Worm (Caenorhabditis elegans) whole organism, L4 larva: ENCODE results near the gene W04E12.9.
"Not testable (repeated sequence)": the region's sequence is repeated elsewhere in the genome, so short reads cannot be mapped to it uniquely, and the experiment has no call there.

Experiments
- D1046.2 ChIP-seq: fragments of 200-800 bp; sonication (Bioruptor generic); IDR thresholded peaks from 2 replicates; pipeline ENCODE4 v1.3.6; 2022; ENCODE audit warnings: missing genetic modification characterization, missing compliant biosample characterization
- F10B5.3 ChIP-seq: sonication (generic microtip); optimal IDR thresholded peaks from 2 replicates; lab custom pipeline; 2016; ENCODE audit warnings: mild to moderate bottlenecking, missing genetic modification characterization, missing compliant biosample characterization
- F26F4.8 ChIP-seq: fragments of 200-800 bp; sonication (Bioruptor generic); conservative IDR thresholded peaks from 2 replicates; pipeline ENCODE4 v1.3.6; 2022; ENCODE audit warnings: missing genetic modification characterization, missing compliant biosample characterization
- Y48G9A.11 ChIP-seq: fragments of 200-800 bp; sonication (Bioruptor generic); IDR thresholded peaks from 2 replicates; pipeline ENCODE4 v1.3.6; 2022; ENCODE audit warnings: missing genetic modification reagents, missing genetic modification characterization, missing compliant biosample characterization
- Y5F2A.4 ChIP-seq: fragments of 200-800 bp; sonication (Bioruptor generic); optimal IDR thresholded peaks from 2 replicates; lab custom pipeline; 2018; ENCODE audit warnings: mild to moderate bottlenecking, missing genetic modification characterization, missing compliant biosample characterization
- aha-1 ChIP-seq: fragments of 150-350 bp; peaks from one replicate; lab custom pipeline; 2014; ENCODE audit warnings: missing biosample characterization, missing genetic modification characterization
- ama-1 ChIP-seq: fragments of 150-350 bp; optimal IDR thresholded peaks from 2 replicates; lab custom pipeline; 2014; ENCODE audit warnings: inconsistent platforms, mixed read lengths
- ceh-28 ChIP-seq: fragments of 150-350 bp; optimal IDR thresholded peaks from 2 replicates; lab custom pipeline; 2014; ENCODE audit warnings: missing biosample characterization, missing genetic modification reagents, missing genetic modification characterization
- ceh-32 ChIP-seq: sonication (generic microtip); optimal IDR thresholded peaks from 2 replicates; lab custom pipeline; 2016; ENCODE audit warnings: mild to moderate bottlenecking, missing genetic modification characterization, missing compliant biosample characterization; ENCODE audit not compliant: poor library complexity
- cey-2 ChIP-seq: sonication (generic microtip); optimal IDR thresholded peaks from 3 replicates; lab custom pipeline; 2017; ENCODE audit warnings: missing genetic modification characterization, mild to moderate bottlenecking, missing compliant biosample characterization, antibody characterized with exemption, borderline replicate concordance; ENCODE audit not compliant: insufficient read depth
- daf-12 ChIP-seq: fragments of 150-350 bp; optimal IDR thresholded peaks from 2 replicates; lab custom pipeline; 2014; ENCODE audit warnings: missing biosample characterization, missing genetic modification reagents, missing genetic modification characterization
- dmd-6 ChIP-seq: fragments of 200-800 bp; sonication (Bioruptor generic); IDR thresholded peaks from 2 replicates; pipeline ENCODE4 v1.3.6; 2022; ENCODE audit warnings: missing genetic modification reagents, missing genetic modification characterization, missing compliant biosample characterization
- dmd-8 ChIP-seq: fragments of 200-800 bp; sonication (Bioruptor generic); IDR thresholded peaks from 2 replicates; pipeline ENCODE4 v1.3.6; 2022; ENCODE audit warnings: missing genetic modification characterization, missing compliant biosample characterization
- egl-43 ChIP-seq: fragments of 200-800 bp; sonication (Bioruptor generic); IDR thresholded peaks from 2 replicates; pipeline ENCODE4 v1.3.6; 2022; ENCODE audit warnings: missing genetic modification reagents, missing genetic modification characterization, missing compliant biosample characterization
- hlh-30 ChIP-seq: sonication (generic microtip); optimal IDR thresholded peaks from 2 replicates; lab custom pipeline; 2017; ENCODE audit warnings: antibody characterized with exemption, mild to moderate bottlenecking, missing genetic modification characterization, missing compliant biosample characterization; ENCODE audit not compliant: insufficient read depth
- lin-29 ChIP-seq: fragments of 200-800 bp; sonication (Bioruptor generic); IDR thresholded peaks from 2 replicates; pipeline ENCODE4 v1.3.6; 2022; ENCODE audit warnings: missing genetic modification reagents, missing genetic modification characterization, missing compliant biosample characterization
- lin-38 ChIP-seq: fragments of 200-800 bp; sonication (Bioruptor generic); IDR thresholded peaks from 2 replicates; pipeline ENCODE4 v1.3.6; 2022; ENCODE audit warnings: missing genetic modification reagents, missing genetic modification characterization, missing compliant biosample characterization
- madf-9 ChIP-seq: fragments of 200-800 bp; sonication (Bioruptor generic); conservative IDR thresholded peaks from 2 replicates; pipeline ENCODE4 v1.3.6; 2022; ENCODE audit warnings: missing genetic modification reagents, missing genetic modification characterization, missing compliant biosample characterization
- mdl-1 ChIP-seq, 2 experiments: fragments of 150-350 bp in 1 of 2; sonication (generic microtip) in 1 of 2; optimal IDR thresholded peaks; 2 replicates each; lab custom pipeline; 2014 to 2017; ENCODE audit warnings: missing biosample characterization in 2 of 2, missing genetic modification characterization in 2 of 2
- mdt-29 ChIP-seq: fragments of 200-800 bp; sonication (Bioruptor generic); IDR thresholded peaks from 2 replicates; pipeline ENCODE4 v1.3.6; 2022; ENCODE audit warnings: missing genetic modification reagents, missing genetic modification characterization, missing compliant biosample characterization
- nhr-237 ChIP-seq: sonication (generic microtip); optimal IDR thresholded peaks from 2 replicates; lab custom pipeline; 2017; ENCODE audit warnings: missing biosample characterization, missing genetic modification characterization
- nhr-42 ChIP-seq: fragments of 200-800 bp; sonication (Bioruptor generic); IDR thresholded peaks from 2 replicates; pipeline ENCODE4 v1.3.6; 2022; ENCODE audit warnings: missing genetic modification characterization, missing compliant biosample characterization
- nhr-76 ChIP-seq: fragments of 150-350 bp; optimal IDR thresholded peaks from 2 replicates; lab custom pipeline; 2014; ENCODE audit warnings: missing biosample characterization, missing genetic modification characterization
- rbr-2 ChIP-seq: sonication (generic microtip); optimal IDR thresholded peaks from 2 replicates; lab custom pipeline; 2016; ENCODE audit warnings: missing genotype, missing genetic modification characterization, missing compliant biosample characterization
- saeg-2 ChIP-seq: fragments of 200-800 bp; sonication (Bioruptor generic); IDR thresholded peaks from 2 replicates; pipeline ENCODE4 v1.3.6; 2022; ENCODE audit warnings: missing genetic modification reagents, missing genetic modification characterization, missing compliant biosample characterization
- snpc-1.2 ChIP-seq: fragments of 200-800 bp; sonication (Bioruptor generic); IDR thresholded peaks from 2 replicates; pipeline ENCODE4 v1.3.6; 2022; ENCODE audit warnings: missing genetic modification reagents, missing genetic modification characterization, missing compliant biosample characterization
- spr-1 ChIP-seq: sonication (generic microtip); optimal IDR thresholded peaks from 2 replicates; lab custom pipeline; 2016; ENCODE audit warnings: mild to moderate bottlenecking, missing genetic modification characterization, missing compliant biosample characterization
- spr-3 ChIP-seq: fragments of 200-800 bp; sonication (Bioruptor generic); optimal IDR thresholded peaks from 2 replicates; lab custom pipeline; 2018; ENCODE audit warnings: mild to moderate bottlenecking, missing genetic modification characterization, missing compliant biosample characterization
- unc-130 ChIP-seq: sonication (generic microtip); optimal IDR thresholded peaks from 2 replicates; lab custom pipeline; 2016; ENCODE audit warnings: missing genetic modification reagents, missing genetic modification characterization, missing compliant biosample characterization
- unc-62 ChIP-seq, 3 experiments: fragments of 150-350 bp in 1 of 3; sonication (generic microtip); optimal IDR thresholded peaks in 2 of 3; peaks in 1 of 3; 1 replicate in 1 of 3; 2 replicates in 2 of 3; lab custom pipeline; 2014 to 2017; ENCODE audit warnings: missing biosample characterization in 3 of 3, missing genetic modification characterization in 3 of 3, missing genetic modification reagents in 3 of 3, missing genotype in 1 of 3
- zfp-2 ChIP-seq: sonication (generic microtip); optimal IDR thresholded peaks from 2 replicates; lab custom pipeline; 2016; ENCODE audit warnings: mild to moderate bottlenecking, missing genetic modification characterization, missing compliant biosample characterization

The W04E12.9 gene

DNA sequence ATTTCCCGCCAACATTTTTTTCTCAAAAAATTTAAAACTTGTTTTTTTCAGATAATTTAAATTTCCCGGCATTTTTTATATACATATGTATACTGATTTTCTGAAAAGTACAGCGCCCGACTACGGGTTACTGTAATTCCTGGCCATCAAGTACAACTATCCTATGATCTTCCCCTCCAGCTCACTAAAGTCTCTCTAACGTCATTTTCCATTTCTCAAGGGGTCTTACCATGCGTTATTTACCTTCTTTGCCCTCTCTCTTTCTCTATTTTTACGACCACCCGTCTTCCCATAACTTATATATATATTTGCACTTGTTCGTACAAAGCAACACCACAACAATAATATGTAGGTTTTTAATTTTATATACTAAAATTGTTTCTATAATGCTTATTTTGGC, at the start of gene W04E12.9:
Gene W04E12.9, plus strand, starts transcription at position 301 of the 400 bp plus-strand sequence.
- TF ChIP-seq spr-1 (tag; lab: Kevin White, UChicago) (no peak), Y5F2A.4 (GFP tag; lab: Kevin White, UChicago) (no peak), saeg-2 (GFP tag; lab: Robert Waterston, UW) (no peak), lin-29 (GFP tag; lab: Robert Waterston, UW) (no peak), D1046.2 (no peak), rbr-2 (tag; lab: Kevin White, UChicago) (no peak), nhr-237 (tag; lab: Kevin White, UChicago) (no peak), snpc-1.2 (GFP tag; lab: Robert Waterston, UW) (no peak), nhr-76 (tag; lab: Kevin White, UChicago) (no peak), ceh-32 (tag; lab: Kevin White, UChicago) (no peak)

DNA sequence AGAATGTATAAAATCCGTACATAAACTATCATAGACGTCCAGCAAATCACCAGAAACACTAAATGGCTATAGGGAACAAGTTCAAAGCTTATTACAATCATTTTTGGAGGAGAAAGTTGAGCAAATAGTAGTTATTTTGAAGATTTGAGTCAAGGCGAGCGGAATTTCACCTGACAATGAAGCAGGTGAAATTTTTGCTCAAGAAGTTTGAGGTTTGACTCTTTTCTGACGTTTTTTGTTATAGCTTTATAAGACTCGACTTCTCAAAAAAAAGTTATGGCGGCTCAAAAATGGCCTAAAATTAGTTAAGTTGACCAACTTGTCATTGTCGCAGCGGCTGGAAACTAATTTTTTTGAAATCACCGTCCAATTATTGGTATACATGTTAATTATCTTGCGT, 47.5 kb upstream of the W04E12.9 start, which contains the start of gene srv-3:
Gene srv-3, minus strand, starts transcription at position 101 of the 400 bp plus-strand sequence.
- no peak for TF ChIP-seq Y48G9A.11
- TF ChIP-seq dmd-8 (GFP tag; lab: Robert Waterston, UW): no peak
- no peak for TF ChIP-seq zfp-2
- TF ChIP-seq egl-43 (GFP tag; lab: Robert Waterston, UW): no peak

DNA sequence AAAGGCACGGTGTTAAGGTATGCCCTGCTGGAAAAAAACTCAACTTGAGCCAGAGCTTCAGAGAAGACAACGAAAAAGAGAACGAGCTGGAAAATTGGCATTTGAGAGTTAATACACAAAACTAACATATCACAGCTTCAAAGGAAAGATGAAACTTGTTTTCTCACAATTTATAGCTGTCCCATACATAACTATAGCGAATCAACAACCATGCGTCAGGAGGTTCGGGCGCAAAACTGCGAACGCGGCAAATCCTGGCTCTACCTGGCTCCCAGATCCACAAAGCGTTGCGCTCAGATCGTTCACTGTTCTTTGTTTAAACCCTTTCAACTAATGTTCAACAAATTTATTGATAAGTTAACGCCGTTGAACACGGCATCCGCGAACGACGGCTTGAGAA, 45.8 kb upstream of the W04E12.9 start, which contains the start of gene Y43F8C.15:
Gene Y43F8C.15, minus strand, starts transcription at position 101 of the 400 bp plus-strand sequence.
- TF ChIP-seq aha-1 (tag; lab: Kevin White, UChicago); F26F4.8; D1046.2: not testable (repeated sequence)

DNA sequence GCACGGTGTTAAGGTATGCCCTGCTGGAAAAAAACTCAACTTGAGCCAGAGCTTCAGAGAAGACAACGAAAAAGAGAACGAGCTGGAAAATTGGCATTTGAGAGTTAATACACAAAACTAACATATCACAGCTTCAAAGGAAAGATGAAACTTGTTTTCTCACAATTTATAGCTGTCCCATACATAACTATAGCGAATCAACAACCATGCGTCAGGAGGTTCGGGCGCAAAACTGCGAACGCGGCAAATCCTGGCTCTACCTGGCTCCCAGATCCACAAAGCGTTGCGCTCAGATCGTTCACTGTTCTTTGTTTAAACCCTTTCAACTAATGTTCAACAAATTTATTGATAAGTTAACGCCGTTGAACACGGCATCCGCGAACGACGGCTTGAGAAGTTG, 44.7 kb upstream of the W04E12.9 start, which contains the start of gene Y43F8C.23:
Gene Y43F8C.23, minus strand, starts transcription at position 101 of the 400 bp plus-strand sequence.
- not testable (repeated sequence) for TF ChIP-seq dmd-8, mdt-29, nhr-42 (GFP tag; lab: Robert Waterston, UW)
- TF ChIP-seq, all 104 proteins: peak for 0; not testable (repeated sequence) for 104

DNA sequence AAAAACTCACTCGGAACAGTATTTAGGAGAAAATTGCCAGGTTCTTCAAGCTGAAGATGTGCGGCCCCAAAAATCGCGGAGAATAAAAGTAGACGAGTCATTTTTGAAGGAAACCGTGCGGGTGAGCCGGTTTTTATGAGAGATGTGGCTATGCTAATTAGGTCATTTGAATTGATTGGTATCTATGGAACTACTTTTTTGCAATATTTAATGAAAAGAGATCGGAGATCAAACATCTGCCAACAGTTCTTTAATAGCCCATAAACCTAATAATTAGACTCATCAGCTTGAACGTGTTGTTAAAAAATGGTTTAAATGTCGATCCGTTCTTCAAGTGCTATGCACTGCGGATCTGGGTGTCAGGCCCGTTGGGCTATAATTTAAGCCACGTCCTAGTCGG, 40.9 kb upstream of the W04E12.9 start, which contains the start of gene Y43F8C.16:
Gene Y43F8C.16, minus strand, starts transcription at position 101 of the 400 bp plus-strand sequence.
- TF ChIP-seq spr-3 (GFP tag; lab: Kevin White, UChicago): no peak
- TF ChIP-seq spr-1 (tag; lab: Kevin White, UChicago): no peak
- TF ChIP-seq aha-1 (tag; lab: Kevin White, UChicago): peak; percentile 9
- no peak for TF ChIP-seq F10B5.3 (tag; lab: Kevin White, UChicago)
- no peak for TF ChIP-seq ama-1
- TF ChIP-seq snpc-1.2 (GFP tag; lab: Robert Waterston, UW): no peak
- TF ChIP-seq mdl-1 (tag; optimal IDR thresholded peaks at IDR 0.05; lab: Kevin White, UChicago): no peak

DNA sequence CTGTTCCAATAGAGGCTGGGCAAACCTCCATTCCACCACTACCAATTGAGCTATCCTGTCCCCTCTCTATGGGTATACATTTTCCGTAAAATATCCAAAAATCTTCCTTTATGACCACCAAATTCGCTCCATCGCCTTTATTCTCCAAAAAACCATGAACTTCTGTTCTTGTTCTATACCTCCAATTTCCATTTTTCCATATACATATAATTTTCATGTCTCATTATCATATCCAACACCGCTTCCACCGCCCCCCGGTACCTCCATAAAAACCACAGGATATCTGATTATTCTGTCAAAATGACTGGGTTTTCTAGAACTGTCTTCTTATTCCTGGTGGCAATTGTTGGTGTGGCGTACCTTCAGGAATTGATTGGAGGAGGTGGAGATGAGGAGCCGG, 40.5 kb upstream of the W04E12.9 start, which contains the start of gene Y43F8C.17:
Gene Y43F8C.17, plus strand, starts transcription at position 301 of the 400 bp plus-strand sequence.
- TF ChIP-seq D1046.2 (no peak), unc-62 (GFP tag; optimal IDR thresholded peaks at IDR 0.05 in 1 of 2; lab: Kevin White, UChicago) (peak in 1 of 2 experiments; percentile 12), unc-62 (tag; optimal IDR thresholded peaks at IDR 0.05; lab: Kevin White, UChicago) (no peak)

DNA sequence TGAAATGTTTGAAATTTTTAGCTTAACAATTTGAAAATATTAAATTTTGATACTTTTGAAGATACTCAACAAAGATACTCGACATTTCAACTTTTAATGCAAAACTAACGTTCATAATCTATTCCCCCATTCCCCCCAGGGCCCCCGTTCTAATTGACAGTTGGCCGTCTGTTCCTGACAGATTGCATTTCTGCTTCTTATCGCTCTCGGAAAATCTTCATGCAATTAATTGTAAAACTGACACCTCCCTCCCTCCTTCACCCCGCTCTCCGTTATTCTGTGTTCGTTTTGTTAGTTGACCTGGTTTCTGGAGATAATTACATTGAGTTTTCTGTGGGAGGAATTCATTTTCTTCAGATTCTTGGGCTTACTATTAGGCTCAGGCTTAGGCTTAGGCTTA, 38.4 kb upstream of the W04E12.9 start:
- peak; percentile 18; the same call in 1 of the 2 replicates for TF ChIP-seq dmd-6
- TF ChIP-seq cey-2 (tag; lab: Kevin White, UChicago): no peak

DNA sequence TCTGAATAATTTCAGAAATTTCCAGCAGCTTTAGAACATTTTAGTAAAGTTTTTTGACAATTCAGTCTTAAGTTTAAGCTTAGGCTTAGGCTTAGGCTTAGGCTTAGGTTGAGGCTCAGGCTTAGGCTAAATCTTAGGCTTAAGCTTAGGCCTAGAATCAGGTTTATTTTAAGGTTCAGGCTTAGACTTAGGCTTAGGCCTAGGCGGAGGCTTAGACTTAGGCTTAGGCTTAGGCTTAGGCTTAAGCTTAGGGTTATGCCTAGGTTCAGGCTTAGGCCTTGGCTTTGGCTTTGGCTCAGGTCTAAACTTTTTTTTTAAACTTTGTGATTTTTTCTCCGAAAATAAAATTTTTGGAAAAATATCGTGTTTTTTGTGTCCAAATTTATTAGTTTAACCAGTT, 37.7 kb upstream of the W04E12.9 start:
- TF ChIP-seq unc-130 (GFP tag; lab: Kevin White, UChicago) (no peak), ceh-28 (tag; lab: Kevin White, UChicago) (no peak), hlh-30 (tag; lab: Kevin White, UChicago) (no peak), madf-9 (no peak), lin-38 (GFP tag; lab: Robert Waterston, UW) (no peak), daf-12 (tag; lab: Kevin White, UChicago) (no peak)
